Fruit fly (Drosophila melanogaster): Measurements from ENCODE around the gene Mec2.

DNA sequence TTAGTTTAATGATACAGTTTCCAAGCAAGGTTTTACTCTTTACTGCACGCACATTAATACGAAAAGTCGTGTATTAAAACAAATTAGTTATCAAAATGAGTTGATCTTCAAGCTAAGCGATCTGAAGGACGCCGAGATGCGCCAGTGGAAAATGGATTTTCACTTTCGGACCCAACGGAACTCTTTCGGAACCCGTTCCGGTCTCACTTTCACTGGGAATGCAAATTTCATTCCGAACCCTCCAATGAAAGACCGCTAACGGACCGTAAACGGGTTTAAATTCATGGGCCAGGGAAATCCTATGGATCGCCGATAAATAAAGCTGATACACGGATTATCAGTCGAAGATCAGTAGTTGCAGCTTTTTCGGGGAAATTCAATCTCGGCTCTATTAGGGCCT, 24.4 kb upstream of the Mec2 start:
- no peak for TF ChIP-seq eg (GFP tag; IDR thresholded peaks at IDR 0.05)
- no peak for TF ChIP-seq dsx (GFP tag; optimal IDR thresholded peaks at IDR 0.05; ENCODE audit: poor library complexity, severe bottlenecking)
- no peak for TF ChIP-seq dac (GFP tag; optimal IDR thresholded peaks at IDR 0.05)
- no peak for TF ChIP-seq Met (GFP tag; optimal IDR thresholded peaks at IDR 0.05)
- TF ChIP-seq CG11762 (GFP tag; optimal IDR thresholded peaks at IDR 0.05; ENCODE audit: insufficient read depth) = no peak
- no peak for TF ChIP-seq vri (GFP tag; optimal IDR thresholded peaks at IDR 0.05)
- no peak for TF ChIP-seq CG8632 (GFP tag; optimal IDR thresholded peaks at IDR 0.05)
- no peak for TF ChIP-seq Hr39 (GFP tag; optimal IDR thresholded peaks at IDR 0.05)
- no peak for TF ChIP-seq CG34406 (GFP tag; optimal IDR thresholded peaks at IDR 0.05)
- no peak for TF ChIP-seq spab (GFP tag; optimal IDR thresholded peaks at IDR 0.05)
- no peak for TF ChIP-seq Smox (GFP tag; optimal IDR thresholded peaks at IDR 0.05)
